Worm (Caenorhabditis elegans): ENCODE data around the gene ent-2.

ent-2 gene

ce11 chrX:15606585-15607276 lies 5.9 kb downstream of the ent-2 start, which contains the start of gene rab-14 (continued):
- TF ChIP-seq unc-3 (GFP tag; conservative IDR thresholded peaks at IDR 0.05) (0 out of 2 replicates have a peak, but pooled peaks have one; percentile 23), unc-3 (tag; optimal IDR thresholded peaks at IDR 0.05) (no peak), hlh-6 (tag; optimal IDR thresholded peaks at IDR 0.05) (peak; percentile 15), pag-3 (tag; optimal IDR thresholded peaks at IDR 0.05; ENCODE audit: borderline replicate concordance) (no peak), ceh-45 (GFP tag; IDR thresholded peaks at IDR 0.05) (no peak), pha-2 (tag; optimal IDR thresholded peaks at IDR 0.05) (no peak), sdc-2 (tag; optimal IDR thresholded peaks at IDR 0.05) (peak; percentile 60), fkh-6 (tag; optimal IDR thresholded peaks at IDR 0.05) (peak; percentile 8), odd-2 (tag; optimal IDR thresholded peaks at IDR 0.05) (no peak), ceh-48 (tag; optimal IDR thresholded peaks at IDR 0.05) (peak; percentile 28), gmeb-2 (tag; optimal IDR thresholded peaks at IDR 0.05) (no peak), ref-2 (tag; optimal IDR thresholded peaks at IDR 0.05) (peak; percentile 30), zip-5 (tag; optimal IDR thresholded peaks at IDR 0.05) (no peak), ceh-14 (tag; optimal IDR thresholded peaks at IDR 0.05) (peak; percentile 14), pat-9 (tag; optimal IDR thresholded peaks at IDR 0.05) (no peak), dve-1 (tag; optimal IDR thresholded peaks at IDR 0.05) (no peak), K02D7.2 (tag; optimal IDR thresholded peaks at IDR 0.05) (no peak), nhr-11 (tag; optimal IDR thresholded peaks at IDR 0.05) (no peak)

DNA sequence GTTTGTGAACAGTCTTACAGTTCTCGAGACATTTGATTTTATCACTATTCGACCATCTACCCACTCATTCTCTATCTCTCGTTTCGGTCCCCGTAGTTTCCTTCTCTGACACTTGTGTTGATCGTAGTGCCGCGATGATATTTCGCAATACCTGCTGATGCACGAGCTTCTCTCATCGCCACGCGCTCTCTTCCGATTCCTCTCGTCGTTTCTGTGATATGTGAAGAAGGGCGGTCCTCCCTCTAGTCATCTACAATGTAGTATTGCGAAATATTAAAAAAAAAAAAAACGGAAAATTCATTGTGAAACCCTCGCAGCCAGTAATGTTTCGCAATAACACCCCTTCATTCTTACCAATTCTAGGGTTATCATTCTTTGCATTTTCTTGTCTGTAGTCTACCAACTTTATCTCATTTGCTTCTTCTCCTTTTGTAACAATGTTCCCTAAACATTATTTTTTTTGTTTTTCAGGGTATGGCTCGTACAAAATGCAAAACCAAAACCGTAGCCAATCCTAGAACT lies 6.7 kb downstream of the ent-2 start, which contains the start of gene nipi-3:
nipi-3 (plus strand) TSS at position 472 of the 522 bp plus-strand sequence.
- no peak for TF ChIP-seq ceh-9 (tag; optimal IDR thresholded peaks at IDR 0.05)
- TF ChIP-seq pat-9 (tag; optimal IDR thresholded peaks at IDR 0.05), result no peak
- peak; percentile 82 for TF ChIP-seq dve-1 (tag; optimal IDR thresholded peaks at IDR 0.05)
- TF ChIP-seq hlh-30 (tag; optimal IDR thresholded peaks at IDR 0.05; ENCODE audit: insufficient read depth), result peak; percentile 89
- TF ChIP-seq elt-2 (tag; optimal IDR thresholded peaks at IDR 0.05), result peak; percentile 54
- TF ChIP-seq ref-2 (tag; optimal IDR thresholded peaks at IDR 0.05), result peak; percentile 19
- peak; percentile 8 for TF ChIP-seq ets-4 (tag; optimal IDR thresholded peaks at IDR 0.05)
- peak; percentile 96 for TF ChIP-seq unc-55 (GFP tag; optimal IDR thresholded peaks at IDR 0.05)
- no peak for TF ChIP-seq tbx-7 (tag; optimal IDR thresholded peaks at IDR 0.05)
- no peak for TF ChIP-seq ceh-2 (tag; optimal IDR thresholded peaks at IDR 0.05)
- peak; percentile 60 for TF ChIP-seq nfya-1 (tag; optimal IDR thresholded peaks at IDR 0.05)
- peak; percentile 61 for TF ChIP-seq ceh-18 (tag; optimal IDR thresholded peaks at IDR 0.05)

- no peak for TF ChIP-seq ceh-6 (GFP tag; optimal IDR thresholded peaks at IDR 0.05)
- TF ChIP-seq K02D7.2 (tag; optimal IDR thresholded peaks at IDR 0.05), result no peak
- TF ChIP-seq Y22D7AL.16 (tag; optimal IDR thresholded peaks at IDR 0.05), result no peak
- TF ChIP-seq npax-4 (tag; optimal IDR thresholded peaks at IDR 0.05), result no peak
- no peak for TF ChIP-seq syd-9 (tag; optimal IDR thresholded peaks at IDR 0.05)
- no peak for TF ChIP-seq ceh-31 (tag; optimal IDR thresholded peaks at IDR 0.05)
- no peak for TF ChIP-seq elt-2 (tag; optimal IDR thresholded peaks at IDR 0.05)
- TF ChIP-seq ceh-9 (tag; optimal IDR thresholded peaks at IDR 0.05), result no peak
- no peak for TF ChIP-seq madf-2 (tag; optimal IDR thresholded peaks at IDR 0.05)
- TF ChIP-seq sdc-2 (tag; optimal IDR thresholded peaks at IDR 0.05), result no peak
- TF ChIP-seq nhr-232 (tag; optimal IDR thresholded peaks at IDR 0.05), result no peak
- TF ChIP-seq ceh-22 (tag; optimal IDR thresholded peaks at IDR 0.05), result no peak
- TF ChIP-seq unc-3 (GFP tag; conservative IDR thresholded peaks at IDR 0.05), result no peak
- no peak for TF ChIP-seq unc-3 (tag; optimal IDR thresholded peaks at IDR 0.05)
- no peak for TF ChIP-seq ceh-19 (GFP tag; optimal IDR thresholded peaks at IDR 0.05)
- no peak for TF ChIP-seq ama-1 (optimal IDR thresholded peaks at IDR 0.05)
Measured at ce11 chrX:15608593-15608992, 7.7 kb downstream of the ent-2 start.

Measured in whole organism, late embryonic.